Fruit fly (Drosophila melanogaster) whole organism, adult: Measurements from ENCODE around the gene CG44002.

Source experiments
- CG11617 ChIP-seq: fragments of 200-800 bp; sonication (Bioruptor generic); optimal IDR thresholded peaks from 2 replicates; lab custom pipeline; 2017; ENCODE audit warnings: mild to moderate bottlenecking, missing biosample characterization, missing genetic modification reagents, missing genetic modification characterization
- CG12768 ChIP-seq: fragments of 200-800 bp; sonication (Bioruptor generic); optimal IDR thresholded peaks from 2 replicates; lab custom pipeline; 2017; ENCODE audit warnings: missing biosample characterization, missing genetic modification characterization, mild to moderate bottlenecking, moderate library complexity, missing genetic modification reagents
- CG14711 ChIP-seq: fragments of 200-800 bp; sonication (Bioruptor generic); optimal IDR thresholded peaks from 2 replicates; lab custom pipeline; 2018; ENCODE audit warnings: missing biosample characterization, mild to moderate bottlenecking, missing genetic modification characterization, moderate library complexity
- CG1620 ChIP-seq: fragments of 200-800 bp; sonication (Bioruptor generic); optimal IDR thresholded peaks from 2 replicates; lab custom pipeline; 2016; ENCODE audit warnings: missing biosample characterization, missing genetic modification characterization
- CG33017 ChIP-seq: fragments of 200-800 bp; sonication (Bioruptor generic); optimal IDR thresholded peaks from 2 replicates; lab custom pipeline; 2018; ENCODE audit warnings: missing biosample characterization, mild to moderate bottlenecking, missing genetic modification characterization, moderate library complexity
- CG5204 ChIP-seq: fragments of 200-800 bp; sonication (Bioruptor generic); optimal IDR thresholded peaks from 2 replicates; lab custom pipeline; 2016; ENCODE audit warnings: missing biosample characterization, missing genetic modification characterization
- CG7045 ChIP-seq: fragments of 200-800 bp; sonication (Bioruptor generic); optimal IDR thresholded peaks from 2 replicates; lab custom pipeline; 2017; ENCODE audit warnings: missing biosample characterization, mild to moderate bottlenecking, missing genetic modification characterization
- CG7101 ChIP-seq: fragments of 200-800 bp; sonication (Bioruptor generic); optimal IDR thresholded peaks from 2 replicates; lab custom pipeline; 2018; ENCODE audit warnings: missing biosample characterization, mild to moderate bottlenecking, missing genetic modification characterization, moderate library complexity
- Clk ChIP-seq: fragments of 200-800 bp; sonication (Bioruptor generic); optimal IDR thresholded peaks from 2 replicates; lab custom pipeline; 2017; ENCODE audit warnings: missing biosample characterization, missing genetic modification characterization
- Crg-1 ChIP-seq: fragments of 200-800 bp; sonication (Bioruptor generic); optimal IDR thresholded peaks from 2 replicates; lab custom pipeline; 2016; ENCODE audit warnings: missing biosample characterization, missing genetic modification characterization
- Hr96 ChIP-seq: fragments of 200-800 bp; sonication (Bioruptor generic); optimal IDR thresholded peaks from 2 replicates; lab custom pipeline; 2016; ENCODE audit warnings: missing biosample characterization, missing genetic modification characterization
- Mnt ChIP-seq: fragments of 200-800 bp; sonication (Bioruptor generic); optimal IDR thresholded peaks from 2 replicates; lab custom pipeline; 2016; ENCODE audit warnings: missing biosample characterization, mild to moderate bottlenecking, missing genetic modification characterization
- bab1 ChIP-seq: fragments of 200-800 bp; sonication (Bioruptor generic); optimal IDR thresholded peaks from 3 replicates; lab custom pipeline; 2019; ENCODE audit warnings: missing biosample characterization, mild to moderate bottlenecking, missing genetic modification characterization, moderate library complexity
- cic ChIP-seq: fragments of 200-800 bp; sonication (Bioruptor generic); optimal IDR thresholded peaks from 2 replicates; lab custom pipeline; 2017; ENCODE audit warnings: missing biosample characterization, mild to moderate bottlenecking, missing genetic modification characterization, moderate library complexity
- cnc ChIP-seq, 2 experiments: fragments of >200 bp; optimal IDR thresholded peaks; 2 replicates each; lab custom pipeline; 2017
- kay ChIP-seq: fragments of 200-800 bp; sonication (Bioruptor generic); peaks from one replicate; lab custom pipeline; 2016; ENCODE audit warnings: missing biosample characterization, missing genetic modification characterization, borderline replicate concordance
- ovo ChIP-seq: fragments of 200-800 bp; sonication (Bioruptor generic); optimal IDR thresholded peaks from 2 replicates; lab custom pipeline; 2016; ENCODE audit warnings: missing biosample characterization, missing genetic modification characterization
- pad ChIP-seq: fragments of 200-800 bp; sonication (Bioruptor generic); optimal IDR thresholded peaks from 3 replicates; lab custom pipeline; 2017; ENCODE audit warnings: missing biosample characterization, missing genetic modification characterization, mild to moderate bottlenecking, moderate library complexity, missing genetic modification reagents
- tj ChIP-seq: fragments of 200-800 bp; sonication (Bioruptor generic); optimal IDR thresholded peaks from 3 replicates; lab custom pipeline; 2017; ENCODE audit warnings: missing biosample characterization, mild to moderate bottlenecking, missing genetic modification characterization, moderate library complexity
- toe ChIP-seq: fragments of 200-800 bp; sonication (Bioruptor generic); optimal IDR thresholded peaks from 2 replicates; lab custom pipeline; 2016; ENCODE audit warnings: missing biosample characterization, missing genetic modification characterization

Gene CG44002

DNA sequence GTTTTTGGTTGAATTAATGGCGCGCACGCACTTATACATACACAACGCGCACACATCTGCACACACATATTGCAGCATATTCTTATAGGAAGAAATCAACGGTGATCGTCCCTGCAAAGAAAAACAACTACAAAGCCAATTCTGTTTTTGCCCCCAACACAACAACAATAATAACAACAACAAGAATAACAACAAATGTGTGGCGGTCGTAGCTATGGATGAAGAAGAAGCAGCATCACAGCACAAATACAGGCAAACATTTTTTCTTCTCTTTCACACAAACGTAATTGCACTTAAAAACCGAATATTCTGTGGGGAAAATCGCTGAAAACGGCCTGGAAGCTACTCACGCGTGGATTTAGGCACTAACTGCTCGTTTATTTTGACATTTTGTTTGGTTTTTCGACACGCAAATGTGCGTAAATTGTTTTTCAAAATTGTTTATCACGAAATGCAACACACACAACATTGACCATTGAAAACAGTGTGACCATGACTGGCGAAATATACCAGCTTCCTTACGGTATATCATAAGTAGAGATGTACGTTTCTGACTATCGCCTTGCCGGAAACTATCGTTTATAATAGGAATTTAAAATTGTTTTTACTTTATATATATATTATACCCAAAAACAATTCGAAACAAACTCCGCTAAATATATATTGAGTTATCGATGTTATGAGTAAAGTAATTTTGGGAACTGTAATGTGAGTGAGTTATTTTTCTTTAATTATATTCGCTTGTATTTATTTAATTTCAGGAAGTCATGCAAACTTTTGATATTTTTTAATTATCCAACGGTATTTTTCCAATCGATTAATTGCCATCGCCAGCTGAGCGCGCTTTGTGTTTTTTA is 11.5 kb downstream of the CG44002 start, which contains the start of the genes Mad and gkt:
Mad (minus strand) TSS at position 500 of the 857 bp plus-strand sequence.
gkt (plus strand) TSS at position 807 of the 857 bp plus-strand sequence.
- TF ChIP-seq pad (peak; percentile 22), bab1 (peak; percentile 2), toe (GFP tag; lab: Kevin White, UChicago) (no peak)

DNA sequence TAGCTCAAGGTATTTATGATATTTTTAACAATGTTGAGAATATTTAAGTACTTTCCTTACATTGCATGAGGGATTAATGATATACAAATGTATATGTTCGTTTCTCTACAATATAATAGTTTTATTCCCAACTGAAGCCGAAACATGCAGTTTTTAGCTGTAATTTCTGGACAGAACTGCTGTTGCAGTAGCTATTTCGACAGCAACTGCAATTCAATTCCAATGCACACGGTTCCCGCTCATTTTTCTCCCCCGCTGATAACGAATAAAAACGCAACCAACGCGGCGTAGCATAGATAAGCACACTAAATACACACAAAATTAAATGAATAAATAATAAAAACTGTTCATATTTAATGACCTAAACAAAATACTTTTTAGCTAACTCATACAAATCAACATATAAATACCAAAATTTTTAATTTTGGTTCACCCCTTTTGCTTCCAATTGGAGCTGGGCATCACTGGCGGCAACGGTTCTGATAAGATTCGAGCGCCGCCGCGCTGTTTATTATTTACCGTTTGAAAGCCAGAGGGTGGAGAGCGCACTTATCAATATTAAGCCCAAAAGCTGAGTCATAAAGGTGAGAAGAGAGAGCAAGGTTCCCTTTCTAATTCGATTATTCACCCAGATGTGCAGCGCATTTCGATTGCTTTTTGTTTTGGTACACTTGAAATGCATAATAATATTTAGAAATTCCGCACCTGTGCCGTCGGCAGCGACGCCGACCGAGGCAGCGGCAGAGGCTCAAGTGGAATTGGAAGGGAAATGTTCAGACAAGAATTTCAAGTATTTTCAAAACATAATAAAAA is 12.4 kb downstream of the CG44002 start:
- peak; percentile 99 for TF ChIP-seq kay (GFP tag; lab: Kevin White, UChicago)
- peak; percentile 75 for TF ChIP-seq CG7101 (tag; lab: Kevin White, UChicago)
- TF ChIP-seq tj (GFP tag; lab: Kevin White, UChicago): no peak
- TF ChIP-seq CG33017 (tag; lab: Kevin White, UChicago): no peak
- TF ChIP-seq CG12768 (GFP tag; lab: Kevin White, UChicago): peak; percentile 21
- TF ChIP-seq CG5204 (GFP tag; lab: Kevin White, UChicago): peak; percentile 49
- TF ChIP-seq CG7045 (GFP tag; lab: Kevin White, UChicago): peak; percentile 4
- TF ChIP-seq CG14711 (tag; lab: Kevin White, UChicago): no peak
- TF ChIP-seq CG1620 (GFP tag; lab: Kevin White, UChicago): peak; percentile 4
- no peak for TF ChIP-seq Crg-1 (GFP tag; lab: Kevin White, UChicago)
- peak; percentile 64 for TF ChIP-seq cic
- TF ChIP-seq CG11617 (GFP tag; lab: Kevin White, UChicago): peak; percentile 53
- TF ChIP-seq cnc (optimal IDR thresholded peaks at IDR 0.05; lab: Kevin White, UChicago): no peak
- no peak for TF ChIP-seq Clk
- peak; percentile 30 for TF ChIP-seq pad
- peak; percentile 1 for TF ChIP-seq Mnt
- TF ChIP-seq bab1: no peak
- TF ChIP-seq ovo (GFP tag; lab: Kevin White, UChicago): peak; percentile 94
- TF ChIP-seq Hr96 (GFP tag; lab: Kevin White, UChicago): peak; percentile 15
- peak; percentile 26 for TF ChIP-seq toe (GFP tag; lab: Kevin White, UChicago)

DNA sequence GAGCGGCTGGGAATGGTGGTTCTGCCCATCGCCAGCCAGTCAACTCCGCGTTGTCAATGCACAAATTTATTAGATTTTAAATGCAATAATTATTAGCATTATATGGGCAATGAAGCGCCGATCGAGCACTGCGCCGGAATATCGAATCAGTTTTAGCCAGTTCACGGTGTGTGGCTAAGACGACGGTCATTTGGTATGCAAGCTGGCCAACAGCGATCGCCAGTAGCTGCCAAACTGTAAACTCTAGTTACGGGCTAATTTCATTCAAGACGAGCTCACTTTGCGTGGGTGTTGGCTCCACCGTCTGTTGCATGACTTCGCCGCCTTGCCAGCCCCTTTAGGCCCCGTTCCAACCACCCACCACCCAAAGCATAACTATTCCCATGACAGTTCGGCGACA is 15.1 kb downstream of the CG44002 start:
- TF ChIP-seq CG1620 (GFP tag; lab: Kevin White, UChicago) (no peak), CG7045 (GFP tag; lab: Kevin White, UChicago) (no peak), Crg-1 (GFP tag; lab: Kevin White, UChicago) (no peak), cnc (optimal IDR thresholded peaks at IDR 0.05; lab: Kevin White, UChicago) (no peak), CG7101 (tag; lab: Kevin White, UChicago) (no peak), tj (GFP tag; lab: Kevin White, UChicago) (no peak), CG12768 (GFP tag; lab: Kevin White, UChicago) (no peak), Hr96 (GFP tag; lab: Kevin White, UChicago) (no peak), kay (GFP tag; lab: Kevin White, UChicago) (no peak), Clk (no peak), toe (GFP tag; lab: Kevin White, UChicago) (no peak), CG14711 (tag; lab: Kevin White, UChicago) (no peak)

DNA sequence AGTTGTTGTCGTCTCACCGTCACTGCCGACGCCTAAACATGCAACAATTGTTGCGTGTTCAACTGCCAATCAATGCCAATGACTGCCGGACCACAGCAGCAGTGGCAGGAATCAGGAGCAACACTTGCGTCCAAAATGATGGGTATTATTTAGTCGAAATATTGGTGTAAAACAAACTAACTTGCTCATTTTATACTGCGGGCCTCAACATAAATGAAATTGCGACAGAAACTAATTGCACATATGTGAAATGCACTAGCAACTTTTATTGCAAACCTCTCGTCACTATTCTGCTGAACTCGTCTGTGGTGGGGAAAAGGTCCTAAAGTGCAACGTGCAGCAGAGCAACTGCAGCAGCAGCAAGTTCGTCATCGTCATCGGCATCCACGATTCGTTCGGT is 16.1 kb downstream of the CG44002 start:
- TF ChIP-seq CG14711 (tag; lab: Kevin White, UChicago): no peak
- no peak for TF ChIP-seq ovo (GFP tag; lab: Kevin White, UChicago)
- TF ChIP-seq Clk: no peak
- no peak for TF ChIP-seq CG12768 (GFP tag; lab: Kevin White, UChicago)
- no peak for TF ChIP-seq pad
- TF ChIP-seq bab1: no peak
- no peak for TF ChIP-seq Hr96 (GFP tag; lab: Kevin White, UChicago)
- TF ChIP-seq cic: no peak
- no peak for TF ChIP-seq cnc (optimal IDR thresholded peaks at IDR 0.05; lab: Kevin White, UChicago)
- TF ChIP-seq Crg-1 (GFP tag; lab: Kevin White, UChicago): no peak
- no peak for TF ChIP-seq tj (GFP tag; lab: Kevin White, UChicago)
- no peak for TF ChIP-seq CG33017 (tag; lab: Kevin White, UChicago)
- TF ChIP-seq CG5204 (GFP tag; lab: Kevin White, UChicago): no peak
- TF ChIP-seq Mnt: no peak

DNA sequence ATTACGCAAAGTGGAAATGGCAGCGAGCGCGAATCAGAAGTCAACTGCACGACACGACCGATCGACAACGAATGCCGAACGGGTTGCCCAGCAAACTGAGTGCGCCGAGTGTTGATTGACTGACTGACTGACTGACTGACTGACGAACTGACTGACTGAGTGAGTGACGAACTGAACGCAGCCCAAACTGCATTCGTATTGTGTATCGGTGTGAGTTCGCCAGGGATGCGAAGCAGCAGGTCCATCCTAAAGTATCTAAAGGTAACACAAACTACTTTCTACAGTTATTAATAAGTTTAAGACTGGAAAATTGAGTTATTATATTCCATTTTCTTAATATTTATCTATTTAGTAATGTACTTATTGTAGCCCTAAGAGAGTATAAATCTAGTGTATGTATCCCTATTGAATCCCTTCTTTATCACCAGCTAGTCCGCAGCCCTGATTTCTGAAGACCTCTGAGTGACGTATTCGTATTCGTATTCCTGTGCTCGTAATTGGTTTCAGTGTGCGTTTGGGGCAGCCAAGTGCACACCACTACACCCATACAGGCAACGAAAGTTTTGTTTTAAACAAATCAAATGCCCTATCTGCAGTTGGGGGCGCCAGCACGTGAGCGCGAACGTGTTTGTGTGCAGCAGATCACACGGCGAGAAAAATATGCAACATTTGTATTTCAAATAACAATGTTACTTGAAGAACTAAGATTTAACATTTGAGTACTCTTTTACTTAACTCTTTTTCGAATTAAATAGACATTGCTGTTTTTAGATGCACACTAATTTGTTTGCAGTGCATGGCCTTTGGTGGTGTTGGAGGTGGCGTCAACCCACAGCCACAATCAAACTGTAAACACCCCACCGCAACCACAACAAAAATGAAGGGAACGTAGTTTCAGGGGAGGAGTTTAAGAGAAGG is 17.9 kb downstream of the CG44002 start:
- TF ChIP-seq toe (GFP tag; lab: Kevin White, UChicago) (peak; percentile 16), Clk (peak; percentile 14), ovo (GFP tag; lab: Kevin White, UChicago) (no peak), CG7101 (tag; lab: Kevin White, UChicago) (peak; percentile 75), CG11617 (GFP tag; lab: Kevin White, UChicago) (peak; percentile 39), CG12768 (GFP tag; lab: Kevin White, UChicago) (peak; percentile 65), CG33017 (tag; lab: Kevin White, UChicago) (peak; percentile 80), CG1620 (GFP tag; lab: Kevin White, UChicago) (no peak), cnc (optimal IDR thresholded peaks at IDR 0.05; lab: Kevin White, UChicago) (no peak), Crg-1 (GFP tag; lab: Kevin White, UChicago) (no peak), pad (peak; percentile 29), CG5204 (GFP tag; lab: Kevin White, UChicago) (peak; percentile 61), CG14711 (tag; lab: Kevin White, UChicago) (peak; percentile 63), cic (no peak), tj (GFP tag; lab: Kevin White, UChicago) (peak; percentile 29), CG7045 (GFP tag; lab: Kevin White, UChicago) (peak; percentile 27), Mnt (peak; percentile 34), bab1 (peak; percentile 28), kay (GFP tag; lab: Kevin White, UChicago) (peak; percentile 86), Hr96 (GFP tag; lab: Kevin White, UChicago) (peak; percentile 62)
